Fruit fly (Drosophila melanogaster): ENCODE measurements around the gene okr.

Gene okr

dm6 chr2L:3039774-3040173 lies 47.2 kb upstream of the okr start, which contains the start of the genes cnir and CG17221 (continued):
- peak; percentile 73 for TF ChIP-seq CG7928 (GFP tag; optimal IDR thresholded peaks at IDR 0.05)
- TF ChIP-seq CG2712 (tag; optimal IDR thresholded peaks at IDR 0.05): peak; percentile 72
- peak; percentile 41; the same call in 1 of the 3 replicates for TF ChIP-seq vnd (GFP tag; IDR thresholded peaks at IDR 0.05; ENCODE audit: partially characterized antibody)
- no peak; the same call in 1 of the 2 replicates for TF ChIP-seq sisA (GFP tag; IDR thresholded peaks at IDR 0.05)
- TF ChIP-seq CoRest (tag; optimal IDR thresholded peaks at IDR 0.05): peak; percentile 74
- TF ChIP-seq CG11247 (GFP tag; IDR thresholded peaks at IDR 0.05): no peak
- TF ChIP-seq CG6254 (GFP tag; optimal IDR thresholded peaks at IDR 0.05): no peak
- TF ChIP-seq CG8290 (GFP tag; optimal IDR thresholded peaks at IDR 0.05): peak; percentile 16
- TF ChIP-seq CG8290 (tag; optimal IDR thresholded peaks at IDR 0.05): peak in 1 of 2 experiments; percentile 63
- peak; percentile 53 for TF ChIP-seq CG31441 (GFP tag; IDR thresholded peaks at IDR 0.05)
- TF ChIP-seq jing (GFP tag; optimal IDR thresholded peaks at IDR 0.05): no peak
- TF ChIP-seq CG17186 (GFP tag; optimal IDR thresholded peaks at IDR 0.05): peak; percentile 53
- TF ChIP-seq sima (GFP tag; optimal IDR thresholded peaks at IDR 0.05): no peak
- TF ChIP-seq Hsf (GFP tag; optimal IDR thresholded peaks at IDR 0.05): peak; percentile 72
- TF ChIP-seq CG2889 (GFP tag; IDR thresholded peaks at IDR 0.05): no peak
- TF ChIP-seq Blimp-1 (GFP tag; optimal IDR thresholded peaks at IDR 0.05): peak; percentile 46
- peak; percentile 58 for TF ChIP-seq caup (GFP tag; optimal IDR thresholded peaks at IDR 0.05; ENCODE audit: severe bottlenecking)
- peak; percentile 72 for TF ChIP-seq CG15269 (tag; optimal IDR thresholded peaks at IDR 0.05)
- no peak for TF ChIP-seq wor (GFP tag; IDR thresholded peaks at IDR 0.05)
- TF ChIP-seq CG30020 (tag; optimal IDR thresholded peaks at IDR 0.05): peak; percentile 59
- TF ChIP-seq CG2116 (GFP tag; optimal IDR thresholded peaks at IDR 0.05): peak; percentile 92
- TF ChIP-seq Side (GFP tag; optimal IDR thresholded peaks at IDR 0.05): peak; percentile 77
- TF ChIP-seq NfI (GFP tag; optimal IDR thresholded peaks at IDR 0.05): peak; percentile 74
- TF ChIP-seq CG15011 (GFP tag; optimal IDR thresholded peaks at IDR 0.05): peak; percentile 29
- no peak for TF ChIP-seq dimm (GFP tag; IDR thresholded peaks at IDR 0.05)
- TF ChIP-seq sim (GFP tag; IDR thresholded peaks at IDR 0.05): no peak
- no peak for TF ChIP-seq tgo (GFP tag; IDR thresholded peaks at IDR 0.05)
- no peak for TF ChIP-seq CG5180 (GFP tag; optimal IDR thresholded peaks at IDR 0.05)
- TF ChIP-seq CG6854 (GFP tag; optimal IDR thresholded peaks at IDR 0.05): no peak
- TF ChIP-seq ems (GFP tag; optimal IDR thresholded peaks at IDR 0.05): peak; percentile 67
- peak; percentile 16 for TF ChIP-seq cwo (GFP tag; optimal IDR thresholded peaks at IDR 0.05)
- peak; percentile 17 for TF ChIP-seq CG12744 (GFP tag; optimal IDR thresholded peaks at IDR 0.05)
- TF ChIP-seq chinmo (GFP tag; IDR thresholded peaks at IDR 0.05; ENCODE audit: partially characterized antibody): no peak
- TF ChIP-seq gsb-n (tag; optimal IDR thresholded peaks at IDR 0.05): peak; percentile 23
- TF ChIP-seq Drgx (GFP tag; IDR thresholded peaks at IDR 0.05): no peak
- peak; percentile 42 for TF ChIP-seq CG18764 (GFP tag; optimal IDR thresholded peaks at IDR 0.05)
- peak; percentile 44 for TF ChIP-seq Hr3 (GFP tag; optimal IDR thresholded peaks at IDR 0.05)
- TF ChIP-seq Hmx (GFP tag; optimal IDR thresholded peaks at IDR 0.05): peak; percentile 52
- TF ChIP-seq slou (GFP tag; optimal IDR thresholded peaks at IDR 0.05): peak; percentile 53
- peak; percentile 35; the same call in 1 of the 2 replicates for TF ChIP-seq ssp (GFP tag; IDR thresholded peaks at IDR 0.05)
- no peak for TF ChIP-seq Rx (GFP tag; IDR thresholded peaks at IDR 0.05)
- TF ChIP-seq Meics (GFP tag; optimal IDR thresholded peaks at IDR 0.05): peak; percentile 88
- no peak for TF ChIP-seq wek (GFP tag; optimal IDR thresholded peaks at IDR 0.05)
- no peak for TF ChIP-seq Hr78 (GFP tag; optimal IDR thresholded peaks at IDR 0.05)
- peak; percentile 73 for TF ChIP-seq gem (tag; optimal IDR thresholded peaks at IDR 0.05)
- TF ChIP-seq zfh1 (GFP tag; IDR thresholded peaks at IDR 0.05): no peak
- TF ChIP-seq Optix (GFP tag; IDR thresholded peaks at IDR 0.05): no peak
- no peak for TF ChIP-seq Oaz (GFP tag; IDR thresholded peaks at IDR 0.05)
- TF ChIP-seq CG32772 (GFP tag; IDR thresholded peaks at IDR 0.05): no peak
- TF ChIP-seq CG12104 (GFP tag; optimal IDR thresholded peaks at IDR 0.05): peak; percentile 39
- peak; percentile 54 for TF ChIP-seq Nf-YC (tag; optimal IDR thresholded peaks at IDR 0.05)
